Worm (Caenorhabditis elegans) whole organism, L4 larva: ENCODE results near the gene Y75B12B.11.

Experiments used
- attf-4 ChIP-seq: sonication (generic microtip); optimal IDR thresholded peaks from 3 replicates; lab custom pipeline; 2017; ENCODE audit warnings: missing biosample characterization, missing genetic modification characterization
- ceh-44 ChIP-seq: fragments of 200-800 bp; sonication (Bioruptor generic); IDR thresholded peaks from 2 replicates; pipeline ENCODE4 v1.3.6; 2022; ENCODE audit warnings: missing genetic modification reagents, missing genetic modification characterization, missing compliant biosample characterization
- jun-1 ChIP-seq: fragments of 150-350 bp; optimal IDR thresholded peaks from 2 replicates; lab custom pipeline; 2014; ENCODE audit warnings: missing biosample characterization, missing genetic modification reagents, missing genetic modification characterization
- lin-38 ChIP-seq: fragments of 200-800 bp; sonication (Bioruptor generic); IDR thresholded peaks from 2 replicates; pipeline ENCODE4 v1.3.6; 2022; ENCODE audit warnings: missing genetic modification reagents, missing genetic modification characterization, missing compliant biosample characterization
- nhr-237 ChIP-seq: sonication (generic microtip); optimal IDR thresholded peaks from 2 replicates; lab custom pipeline; 2017; ENCODE audit warnings: missing biosample characterization, missing genetic modification characterization
- nhr-48 ChIP-seq: sonication (generic microtip); optimal IDR thresholded peaks from 2 replicates; lab custom pipeline; 2016; ENCODE audit warnings: mild to moderate bottlenecking, missing genetic modification characterization, missing compliant biosample characterization
- nhr-76 ChIP-seq: fragments of 150-350 bp; optimal IDR thresholded peaks from 2 replicates; lab custom pipeline; 2014; ENCODE audit warnings: missing biosample characterization, missing genetic modification characterization
- ztf-11 ChIP-seq: fragments of 150-350 bp; optimal IDR thresholded peaks from 2 replicates; lab custom pipeline; 2014; ENCODE audit warnings: missing biosample characterization, missing genetic modification characterization

DNA sequence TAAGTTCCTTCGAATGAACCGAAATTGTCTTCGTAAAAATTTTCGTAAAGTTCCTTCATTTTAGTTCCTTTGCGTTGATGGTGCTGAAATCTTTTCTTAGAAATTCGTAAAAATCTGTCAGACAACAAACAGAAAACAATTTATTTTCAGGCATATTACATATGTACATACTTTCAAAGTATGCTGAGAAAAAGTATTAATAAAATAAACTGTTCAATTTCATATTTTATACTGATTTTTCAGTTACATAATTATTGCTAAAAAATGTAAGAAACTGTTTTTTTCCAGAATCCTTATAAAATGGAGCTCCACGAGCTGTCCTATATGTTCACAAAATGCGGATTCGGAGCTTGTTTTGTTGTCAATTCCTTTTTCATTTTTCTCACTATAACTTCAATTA, 32.4 kb upstream of the Y75B12B.11 start, which contains the start of gene str-45:
- TF ChIP-seq nhr-237 (tag; lab: Kevin White, UChicago) (no peak), ztf-11 (no peak), ceh-44 (GFP tag; lab: Robert Waterston, UW) (no peak), nhr-76 (no peak), lin-38 (GFP tag; lab: Robert Waterston, UW) (no peak), attf-4 (tag; lab: Kevin White, UChicago) (no peak), jun-1 (tag; lab: Kevin White, UChicago) (no peak), nhr-48 (tag; lab: Kevin White, UChicago) (no peak)
